Fruit fly (Drosophila melanogaster) whole organism, embryonic: ENCODE data around the gene CG5937.

ENCODE experiments used
- Adf1 ChIP-seq: fragments of 200-800 bp; sonication (Bioruptor generic); IDR thresholded peaks from 2 replicates; pipeline ENCODE4 v1.3.6; 2022; ENCODE audit warnings: missing biosample characterization, missing genetic modification characterization
- Aef1 ChIP-seq: fragments of 200-800 bp; sonication (Bioruptor generic); IDR thresholded peaks from 3 replicates; pipeline ENCODE4 v1.3.6; 2022; ENCODE audit warnings: missing biosample characterization, missing genetic modification characterization
- Blimp-1 ChIP-seq: fragments of 200-800 bp; sonication (Bioruptor generic); optimal IDR thresholded peaks from 3 replicates; lab custom pipeline; 2018; ENCODE audit warnings: missing biosample characterization, missing genetic modification characterization, mild to moderate bottlenecking, moderate library complexity, missing genetic modification reagents
- CG11695 ChIP-seq: fragments of 200-800 bp; sonication (Bioruptor generic); IDR thresholded peaks from 3 replicates; pipeline ENCODE4 v1.3.6; 2022; ENCODE audit warnings: missing biosample characterization, missing genetic modification characterization
- CG12071 ChIP-seq: fragments of 200-800 bp; sonication (Bioruptor generic); optimal IDR thresholded peaks from 3 replicates; lab custom pipeline; 2018; ENCODE audit warnings: missing biosample characterization, mild to moderate bottlenecking, missing genetic modification characterization
- CG12236 ChIP-seq: fragments of 200-800 bp; sonication (Bioruptor generic); optimal IDR thresholded peaks from 2 replicates; lab custom pipeline; 2016; ENCODE audit warnings: missing biosample characterization, missing genetic modification characterization
- CG13775 ChIP-seq: fragments of 200-800 bp; sonication (Bioruptor generic); optimal IDR thresholded peaks from 3 replicates; lab custom pipeline; 2017; ENCODE audit warnings: missing biosample characterization, mild to moderate bottlenecking, missing genetic modification characterization
- CG1647 ChIP-seq: fragments of 200-800 bp; sonication (Bioruptor generic); optimal IDR thresholded peaks from 3 replicates; lab custom pipeline; 2016; ENCODE audit warnings: missing biosample characterization, missing genetic modification characterization
- CG17829 ChIP-seq: fragments of 200-800 bp; optimal IDR thresholded peaks from 2 replicates; lab custom pipeline; 2019; ENCODE audit warnings: missing biosample characterization, mild to moderate bottlenecking, missing genetic modification characterization, moderate library complexity
- CG30020 ChIP-seq: fragments of 200-800 bp; optimal IDR thresholded peaks from 2 replicates; lab custom pipeline; 2019; ENCODE audit warnings: missing biosample characterization, mild to moderate bottlenecking, missing genetic modification characterization, moderate library complexity
- CG30403 ChIP-seq: fragments of 200-800 bp; sonication (Bioruptor generic); optimal IDR thresholded peaks from 3 replicates; lab custom pipeline; 2016; ENCODE audit warnings: missing biosample characterization, missing genetic modification characterization
- CG3163 ChIP-seq: fragments of 200-800 bp; sonication (Bioruptor generic); optimal IDR thresholded peaks from 3 replicates; lab custom pipeline; 2016; ENCODE audit warnings: missing biosample characterization, missing genetic modification characterization
- CG3281 ChIP-seq: fragments of 200-800 bp; sonication (Bioruptor generic); optimal IDR thresholded peaks from 3 replicates; lab custom pipeline; 2017; ENCODE audit warnings: missing biosample characterization, mild to moderate bottlenecking, missing genetic modification characterization
- CG3407 ChIP-seq: fragments of 200-800 bp; sonication (Bioruptor generic); optimal IDR thresholded peaks from 2 replicates; lab custom pipeline; 2018; ENCODE audit warnings: missing biosample characterization, mild to moderate bottlenecking, missing genetic modification characterization
- CG34224 ChIP-seq: fragments of 200-800 bp; sonication (Bioruptor generic); IDR thresholded peaks from 3 replicates; pipeline ENCODE4 v1.3.6; 2022; ENCODE audit warnings: missing biosample characterization, missing genetic modification characterization; ENCODE audit not compliant: partially characterized antibody
- CG34376 ChIP-seq: fragments of 200-800 bp; sonication (Bioruptor generic); optimal IDR thresholded peaks from 2 replicates; lab custom pipeline; 2018; ENCODE audit warnings: missing biosample characterization, mild to moderate bottlenecking, missing genetic modification characterization
- CG6654 ChIP-seq: fragments of 200-800 bp; sonication (Bioruptor generic); optimal IDR thresholded peaks from 2 replicates; lab custom pipeline; 2017; ENCODE audit warnings: missing biosample characterization, mild to moderate bottlenecking, missing genetic modification characterization
- CG7839 ChIP-seq: fragments of 200-800 bp; sonication (Bioruptor generic); optimal IDR thresholded peaks from 3 replicates; lab custom pipeline; 2018; ENCODE audit warnings: missing biosample characterization, mild to moderate bottlenecking, missing genetic modification characterization, moderate library complexity
- Chrac-16 ChIP-seq: fragments of 200-800 bp; sonication (Bioruptor generic); optimal IDR thresholded peaks from 3 replicates; lab custom pipeline; 2016; ENCODE audit warnings: missing biosample characterization, missing genetic modification characterization
- Dek ChIP-seq: fragments of 200-800 bp; sonication (Bioruptor generic); optimal IDR thresholded peaks from 3 replicates; lab custom pipeline; 2019; ENCODE audit warnings: missing biosample characterization, mild to moderate bottlenecking, missing genetic modification characterization, moderate library complexity
- Dip2 ChIP-seq: fragments of 200-800 bp; sonication (Bioruptor generic); IDR thresholded peaks from 2 replicates; pipeline ENCODE4 v1.3.6; 2022; ENCODE audit warnings: missing biosample characterization, missing genetic modification characterization
- Drgx ChIP-seq: fragments of 200-800 bp; sonication (Bioruptor generic); IDR thresholded peaks from 2 replicates; pipeline ENCODE4 v1.3.6; 2022; ENCODE audit warnings: missing biosample characterization, missing genetic modification characterization
- Ets65A ChIP-seq: fragments of 200-800 bp; sonication (Bioruptor generic); peaks from one replicate; lab custom pipeline; 2016; ENCODE audit warnings: missing biosample characterization, missing genetic modification characterization
- HHEX ChIP-seq: fragments of 200-800 bp; sonication (Bioruptor generic); optimal IDR thresholded peaks from 3 replicates; lab custom pipeline; 2017; ENCODE audit warnings: missing biosample characterization, mild to moderate bottlenecking, missing genetic modification characterization, missing genetic modification reagents
- HLH54F ChIP-seq: fragments of 200-800 bp; sonication (Bioruptor generic); optimal IDR thresholded peaks from 3 replicates; lab custom pipeline; 2016; ENCODE audit warnings: missing biosample characterization, missing genetic modification characterization
- Hr51 ChIP-seq, 2 experiments: fragments of 200-800 bp; sonication (Bioruptor generic); optimal IDR thresholded peaks; 2 replicates in 1 of 2; 3 replicates in 1 of 2; lab custom pipeline; 2016 to 2018; ENCODE audit warnings: missing biosample characterization in 2 of 2, missing genetic modification characterization in 2 of 2, mild to moderate bottlenecking in 1 of 2, moderate library complexity in 1 of 2
- Mrtf ChIP-seq: fragments of 200-800 bp; sonication (Bioruptor generic); IDR thresholded peaks from 3 replicates; pipeline ENCODE4 v1.3.6; 2022; ENCODE audit warnings: missing biosample characterization, missing genetic modification characterization
- NC2α ChIP-seq: fragments of 200-800 bp; sonication (Bioruptor generic); optimal IDR thresholded peaks from 2 replicates; lab custom pipeline; 2016; ENCODE audit warnings: missing biosample characterization, missing genetic modification characterization
- NFAT ChIP-seq: fragments of 200-800 bp; sonication (Bioruptor generic); IDR thresholded peaks from 2 replicates; pipeline ENCODE4 v1.3.6; 2022; ENCODE audit warnings: missing biosample characterization, missing genetic modification characterization
- Rfx ChIP-seq: fragments of 200-800 bp; sonication (Bioruptor generic); IDR thresholded peaks from 2 replicates; pipeline ENCODE4 v1.3.6; 2022; ENCODE audit warnings: missing biosample characterization, missing genetic modification characterization
- Sry-β ChIP-seq: fragments of 200-800 bp; sonication (Bioruptor generic); optimal IDR thresholded peaks from 2 replicates; lab custom pipeline; 2018; ENCODE audit warnings: missing biosample characterization, mild to moderate bottlenecking, missing genetic modification characterization, moderate library complexity
- Sry-δ ChIP-seq: fragments of 200-800 bp; sonication (Bioruptor generic); optimal IDR thresholded peaks from 2 replicates; lab custom pipeline; 2016; ENCODE audit warnings: missing biosample characterization, missing genetic modification characterization
- Trl ChIP-seq, 3 experiments: fragments of >200 bp in 2 of 3; fragments of 200-800 bp in 1 of 3; sonication (Bioruptor generic) in 1 of 3; optimal IDR thresholded peaks; 2 replicates in 1 of 3; 3 replicates in 2 of 3; lab custom pipeline; 2016 to 2017; ENCODE audit warnings: missing biosample characterization in 1 of 3, missing genetic modification characterization in 1 of 3
- Vsx1 ChIP-seq: fragments of 200-800 bp; sonication (Bioruptor generic); optimal IDR thresholded peaks from 2 replicates; lab custom pipeline; 2017; ENCODE audit warnings: missing biosample characterization, mild to moderate bottlenecking, missing genetic modification characterization, missing genetic modification reagents
- caup ChIP-seq: fragments of 200-800 bp; sonication (Bioruptor generic); optimal IDR thresholded peaks from 3 replicates; lab custom pipeline; 2017; ENCODE audit warnings: missing biosample characterization, mild to moderate bottlenecking, missing genetic modification characterization, moderate library complexity; ENCODE audit not compliant: severe bottlenecking
- ci ChIP-seq: fragments of 200-800 bp; sonication (Bioruptor generic); IDR thresholded peaks from 3 replicates; pipeline ENCODE4 v1.3.6; 2022; ENCODE audit warnings: missing biosample characterization, missing genetic modification characterization
- crc ChIP-seq: fragments of 200-800 bp; sonication (Bioruptor generic); optimal IDR thresholded peaks from 2 replicates; lab custom pipeline; 2016; ENCODE audit warnings: missing biosample characterization, missing genetic modification characterization
- crp ChIP-seq, 2 experiments: fragments of 200-800 bp; sonication (Bioruptor generic); optimal IDR thresholded peaks; 2 replicates in 1 of 2; 3 replicates in 1 of 2; lab custom pipeline; 2017; ENCODE audit warnings: missing biosample characterization in 2 of 2, missing genetic modification characterization in 2 of 2, mild to moderate bottlenecking in 1 of 2, moderate library complexity in 1 of 2
- hth ChIP-seq: fragments of >200 bp; optimal IDR thresholded peaks from 2 replicates; lab custom pipeline; 2017; ENCODE audit warnings: inconsistent platforms
- jigr1 ChIP-seq: fragments of 200-800 bp; sonication (Bioruptor generic); IDR thresholded peaks from 3 replicates; pipeline ENCODE4 v1.3.6; 2022; ENCODE audit warnings: missing biosample characterization, missing genetic modification characterization
- lmd ChIP-seq: fragments of 200-800 bp; sonication (Bioruptor generic); IDR thresholded peaks from 2 replicates; pipeline ENCODE4 v1.3.6; 2022; ENCODE audit warnings: missing biosample characterization, missing genetic modification characterization
- otp ChIP-seq: fragments of 200-800 bp; sonication (Bioruptor generic); IDR thresholded peaks from 3 replicates; pipeline ENCODE4, ENCODE4 v1.3.6; 2022; ENCODE audit warnings: missing biosample characterization, missing genetic modification characterization
- pzg ChIP-seq: fragments of 200-800 bp; sonication (Bioruptor generic); optimal IDR thresholded peaks from 3 replicates; lab custom pipeline; 2018; ENCODE audit warnings: missing biosample characterization, mild to moderate bottlenecking, missing genetic modification characterization, moderate library complexity
- run ChIP-seq: fragments of 200-800 bp; sonication (Bioruptor generic); optimal IDR thresholded peaks from 3 replicates; lab custom pipeline; 2018; ENCODE audit warnings: missing biosample characterization, mild to moderate bottlenecking, missing genetic modification characterization
- sens ChIP-seq: fragments of 200-800 bp; sonication (Bioruptor generic); peaks from one replicate; lab custom pipeline; 2016; ENCODE audit warnings: missing biosample characterization, missing genetic modification characterization
- sima ChIP-seq: fragments of 200-800 bp; sonication (Bioruptor generic); optimal IDR thresholded peaks from 2 replicates; lab custom pipeline; 2016; ENCODE audit warnings: missing biosample characterization, missing genetic modification characterization
- sisA ChIP-seq: fragments of 200-800 bp; sonication (Bioruptor generic); IDR thresholded peaks from 2 replicates; pipeline ENCODE4 v1.3.6; 2022; ENCODE audit warnings: missing biosample characterization, missing genetic modification characterization
- sqz ChIP-seq: fragments of 200-800 bp; sonication (Bioruptor generic); optimal IDR thresholded peaks from 3 replicates; lab custom pipeline; 2018; ENCODE audit warnings: missing biosample characterization, mild to moderate bottlenecking, missing genetic modification characterization
- tap ChIP-seq: fragments of 200-800 bp; optimal IDR thresholded peaks from 3 replicates; lab custom pipeline; 2019; ENCODE audit warnings: missing biosample characterization, mild to moderate bottlenecking, missing genetic modification characterization, moderate library complexity
- wor ChIP-seq: fragments of 200-800 bp; sonication (Bioruptor generic); IDR thresholded peaks from 2 replicates; pipeline ENCODE4 v1.3.6; 2022; ENCODE audit warnings: missing biosample characterization, missing genetic modification characterization
- yki ChIP-seq: fragments of >200 bp; optimal IDR thresholded peaks from 3 replicates; lab custom pipeline; 2018
- zf30C ChIP-seq: fragments of 200-800 bp; sonication (Bioruptor generic); optimal IDR thresholded peaks from 3 replicates; lab custom pipeline; 2018; ENCODE audit warnings: missing biosample characterization, mild to moderate bottlenecking, missing genetic modification characterization

CG5937 gene

dm6 chrX:6003830-6004229 lies 36.0 kb upstream of the CG5937 start (continued):
- no peak for TF ChIP-seq sima (GFP tag; lab: Kevin White, UChicago)
- TF ChIP-seq Hr51 (GFP tag; optimal IDR thresholded peaks at IDR 0.05; lab: Kevin White, UChicago): no peak
- TF ChIP-seq Sry-δ (GFP tag; lab: Kevin White, UChicago): no peak
- TF ChIP-seq CG34376 (GFP tag; lab: Kevin White, UChicago): no peak
- no peak for TF ChIP-seq CG30403 (GFP tag; lab: Kevin White, UChicago)
- no peak for TF ChIP-seq tap
- TF ChIP-seq CG1647: no peak
- peak; percentile 2 for TF ChIP-seq zf30C (GFP tag; lab: Kevin White, UChicago)
- no peak for TF ChIP-seq sisA (GFP tag; lab: Robert Waterston, UW)
- no peak for TF ChIP-seq NC2α (GFP tag; lab: Kevin White, UChicago)
- TF ChIP-seq Drgx: peak; percentile 9; the same call in 1 of the 2 replicates
- no peak for TF ChIP-seq Aef1 (GFP tag; lab: Robert Waterston, UW)
- no peak for TF ChIP-seq HLH54F (GFP tag; lab: Kevin White, UChicago)
- peak; percentile 26 for TF ChIP-seq CG17829 (tag; lab: Kevin White, UChicago)
- no peak for TF ChIP-seq NFAT (GFP tag; lab: Robert Waterston, UW)
- no peak for TF ChIP-seq sqz
- no peak for TF ChIP-seq CG13775
- TF ChIP-seq Ets65A (GFP tag; lab: Kevin White, UChicago): no peak
- no peak for TF ChIP-seq CG6654
- 0 out of 3 replicates have a peak, but pooled peaks have one; percentile 20 for TF ChIP-seq Mrtf (GFP tag; lab: Robert Waterston, UW)
- no peak for TF ChIP-seq CG34224 (GFP tag; lab: Robert Waterston, UW)
- TF ChIP-seq Chrac-16: no peak
- TF ChIP-seq sens (GFP tag; lab: Kevin White, UChicago): peak; percentile 38
- no peak for TF ChIP-seq CG3163 (GFP tag; lab: Kevin White, UChicago)
- no peak for TF ChIP-seq Dip2 (GFP tag; lab: Robert Waterston, UW)
- TF ChIP-seq CG12236 (GFP tag; lab: Kevin White, UChicago): no peak
- no peak for TF ChIP-seq Rfx (GFP tag; lab: Robert Waterston, UW)
- no peak for TF ChIP-seq hth (lab: Kevin White, UChicago)
- no peak for TF ChIP-seq wor
- TF ChIP-seq Trl (optimal IDR thresholded peaks at IDR 0.05; lab: Kevin White, UChicago): no peak
- no peak for TF ChIP-seq Trl (GFP tag; optimal IDR thresholded peaks at IDR 0.05; lab: Kevin White, UChicago)
- 0 out of 2 replicates have a peak, but pooled peaks have one; percentile 9 for TF ChIP-seq lmd (GFP tag; lab: Robert Waterston, UW)
- no peak for TF ChIP-seq CG11695 (GFP tag; lab: Robert Waterston, UW)
- TF ChIP-seq run (tag; lab: Kevin White, UChicago): no peak
- TF ChIP-seq CG30020 (tag; lab: Kevin White, UChicago): no peak
- no peak for TF ChIP-seq crp (GFP tag; optimal IDR thresholded peaks at IDR 0.05; lab: Kevin White, UChicago)
- TF ChIP-seq pzg (GFP tag; lab: Kevin White, UChicago): no peak
- TF ChIP-seq crc (GFP tag; lab: Kevin White, UChicago): no peak
- TF ChIP-seq HHEX: no peak
- no peak for TF ChIP-seq Sry-β
- TF ChIP-seq Adf1 (GFP tag; lab: Robert Waterston, UW): no peak
- no peak for TF ChIP-seq Dek (tag; lab: Kevin White, UChicago)
- TF ChIP-seq yki (lab: Kevin White, UChicago): no peak
- TF ChIP-seq Vsx1: no peak
- no peak for TF ChIP-seq CG3407
- TF ChIP-seq otp (GFP tag; lab: Robert Waterston, UW): no peak
- TF ChIP-seq caup (GFP tag; lab: Kevin White, UChicago): no peak
- TF ChIP-seq ci: no peak
- peak; percentile 16 for TF ChIP-seq CG7839 (tag; lab: Kevin White, UChicago)
- TF ChIP-seq CG3281 (GFP tag; lab: Kevin White, UChicago): no peak
- TF ChIP-seq jigr1: no peak
- no peak for TF ChIP-seq CG12071 (GFP tag; lab: Kevin White, UChicago)
- peak; percentile 25 for TF ChIP-seq Blimp-1 (GFP tag; lab: Kevin White, UChicago)
